Worm (Caenorhabditis elegans) whole organism, early embryonic: ENCODE data around the gene dod-6.

Experiments
- B0310.2 ChIP-seq: sonication (generic microtip); optimal IDR thresholded peaks from 2 replicates; lab custom pipeline; 2016; ENCODE audit warnings: mild to moderate bottlenecking, missing genetic modification characterization, missing compliant biosample characterization
- F13C5.2 ChIP-seq: sonication (generic microtip); optimal IDR thresholded peaks from 2 replicates; lab custom pipeline; 2017; ENCODE audit warnings: mild to moderate bottlenecking, missing genetic modification characterization, inconsistent platforms, missing compliant biosample characterization
- aly-1 ChIP-seq: sonication (generic microtip); optimal IDR thresholded peaks from 2 replicates; lab custom pipeline; 2016; ENCODE audit warnings: missing genetic modification characterization, missing compliant biosample characterization
- ama-1 ChIP-seq: fragments of 150-350 bp; optimal IDR thresholded peaks from 2 replicates; lab custom pipeline; 2014
- ceh-13 ChIP-seq: fragments of 200-800 bp; sonication (Bioruptor generic); optimal IDR thresholded peaks from 2 replicates; lab custom pipeline; 2018; ENCODE audit warnings: mild to moderate bottlenecking, missing genetic modification characterization, missing compliant biosample characterization
- ceh-36 ChIP-seq: sonication (generic microtip); optimal IDR thresholded peaks from 2 replicates; lab custom pipeline; 2016; ENCODE audit warnings: missing genetic modification characterization, inconsistent platforms, missing compliant biosample characterization
- ets-7 ChIP-seq: sonication (generic microtip); optimal IDR thresholded peaks from 2 replicates; lab custom pipeline; 2016; ENCODE audit warnings: missing genotype, missing genetic modification characterization, missing compliant biosample characterization
- flt-1 ChIP-seq: fragments of 200-800 bp; sonication (Bioruptor generic); IDR thresholded peaks from 2 replicates; pipeline ENCODE4 v1.3.6; 2022; ENCODE audit warnings: missing genetic modification characterization, missing compliant biosample characterization
- hmbx-1 ChIP-seq: sonication (generic microtip); optimal IDR thresholded peaks from 2 replicates; lab custom pipeline; 2016; ENCODE audit warnings: mild to moderate bottlenecking, missing genetic modification characterization, missing compliant biosample characterization
- hmg-4 ChIP-seq: fragments of 200-800 bp; sonication (Bioruptor generic); optimal IDR thresholded peaks from 2 replicates; lab custom pipeline; 2018; ENCODE audit warnings: mild to moderate bottlenecking, missing genetic modification characterization, missing compliant biosample characterization
- pes-1 ChIP-seq: fragments of 200-800 bp; sonication (Bioruptor generic); IDR thresholded peaks from 2 replicates; pipeline ENCODE4 v1.3.6; 2022; ENCODE audit warnings: missing genetic modification reagents, missing genetic modification characterization, missing compliant biosample characterization
- scrt-1 ChIP-seq: fragments of 200-800 bp; sonication (Bioruptor generic); IDR thresholded peaks from 2 replicates; pipeline ENCODE4 v1.3.6; 2022; ENCODE audit warnings: missing genetic modification characterization, missing compliant biosample characterization
- sea-1 ChIP-seq: fragments of 200-800 bp; sonication (Bioruptor generic); conservative IDR thresholded peaks from 2 replicates; pipeline ENCODE4 v1.3.6; 2022; ENCODE audit warnings: missing genetic modification characterization, missing compliant biosample characterization

DNA sequence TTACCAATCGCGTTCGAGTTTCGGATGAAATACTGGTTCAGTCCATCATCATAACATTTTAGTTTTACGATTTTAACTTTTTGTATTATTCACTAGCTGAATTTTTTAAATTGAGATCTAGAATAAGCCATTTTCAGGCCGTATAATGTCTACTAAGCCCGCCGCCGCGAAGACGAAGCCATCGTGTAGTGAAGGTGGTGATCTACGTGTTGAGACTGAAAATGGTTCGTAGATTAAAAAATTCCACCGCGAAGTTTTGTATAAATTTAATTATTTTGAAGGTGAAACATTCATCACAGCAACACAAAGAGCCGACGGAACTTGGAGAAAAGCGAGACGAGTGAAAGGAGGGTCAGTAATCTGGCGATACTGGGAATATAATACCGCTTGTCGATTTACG is 12.2 kb downstream of the dod-6 start, which contains the start of gene T20G5.9:
- TF ChIP-seq ama-1 (peak; percentile 62), ets-7 (tag; lab: Kevin White, UChicago) (no peak), pes-1 (no peak), sea-1 (GFP tag; lab: Robert Waterston, UW) (no peak), flt-1 (no peak), ceh-36 (tag; lab: Kevin White, UChicago) (no peak), aly-1 (tag; lab: Kevin White, UChicago) (no peak), ceh-13 (GFP tag; lab: Kevin White, UChicago) (no peak), scrt-1 (GFP tag; lab: Robert Waterston, UW) (no peak), B0310.2 (tag; lab: Kevin White, UChicago) (no peak), hmg-4 (GFP tag; lab: Kevin White, UChicago) (no peak), hmbx-1 (tag; lab: Kevin White, UChicago) (no peak), F13C5.2 (tag; lab: Kevin White, UChicago) (no peak)
